Fruit fly (Drosophila melanogaster) whole organism, embryonic: ENCODE results near the gene CG10365.

Experiments used
- Ada2b ChIP-seq: fragments of 200-800 bp; sonication (Bioruptor generic); IDR thresholded peaks from 2 replicates; pipeline ENCODE4 v1.3.6; 2022; ENCODE audit warnings: missing biosample characterization, missing genetic modification characterization
- Asciz ChIP-seq: fragments of 200-800 bp; sonication (Bioruptor generic); optimal IDR thresholded peaks from 2 replicates; lab custom pipeline; 2017; ENCODE audit warnings: missing biosample characterization, mild to moderate bottlenecking, missing genetic modification characterization, missing genetic modification reagents
- Atf6 ChIP-seq: fragments of 200-800 bp; sonication (Bioruptor generic); IDR thresholded peaks from 2 replicates; pipeline ENCODE4 v1.3.6; 2022; ENCODE audit warnings: missing biosample characterization, missing genetic modification characterization
- CG10366 ChIP-seq: fragments of 200-800 bp; sonication (Bioruptor generic); IDR thresholded peaks from 2 replicates; pipeline ENCODE4 v1.3.6; 2022; ENCODE audit warnings: missing biosample characterization, missing genetic modification characterization
- CG10462 ChIP-seq: fragments of 200-800 bp; sonication (Bioruptor generic); optimal IDR thresholded peaks from 2 replicates; lab custom pipeline; 2016; ENCODE audit warnings: missing biosample characterization, missing genetic modification characterization
- CG11093 ChIP-seq: fragments of 200-800 bp; sonication (Bioruptor generic); IDR thresholded peaks from 3 replicates; pipeline ENCODE4 v1.3.6; 2022; ENCODE audit warnings: missing biosample characterization, missing genetic modification characterization
- CG11723 ChIP-seq: fragments of 200-800 bp; sonication (Bioruptor generic); optimal IDR thresholded peaks from 2 replicates; lab custom pipeline; 2017; ENCODE audit warnings: missing biosample characterization, mild to moderate bottlenecking, missing genetic modification characterization
- CG12071 ChIP-seq: fragments of 200-800 bp; sonication (Bioruptor generic); optimal IDR thresholded peaks from 3 replicates; lab custom pipeline; 2018; ENCODE audit warnings: missing biosample characterization, mild to moderate bottlenecking, missing genetic modification characterization
- CG12219 ChIP-seq: fragments of 200-800 bp; sonication (Bioruptor generic); optimal IDR thresholded peaks from 3 replicates; lab custom pipeline; 2018; ENCODE audit warnings: missing biosample characterization, mild to moderate bottlenecking, missing genetic modification characterization
- CG14441 ChIP-seq: fragments of 200-800 bp; sonication (Bioruptor generic); IDR thresholded peaks from 2 replicates; pipeline ENCODE4 v1.3.6; 2022; ENCODE audit warnings: missing biosample characterization, missing genetic modification characterization
- CG15011 ChIP-seq: fragments of 200-800 bp; sonication (Bioruptor generic); optimal IDR thresholded peaks from 3 replicates; lab custom pipeline; 2018; ENCODE audit warnings: missing biosample characterization, mild to moderate bottlenecking, missing genetic modification characterization
- CG1529 ChIP-seq: fragments of 200-800 bp; sonication (Bioruptor generic); optimal IDR thresholded peaks from 3 replicates; lab custom pipeline; 2018; ENCODE audit warnings: missing biosample characterization, missing genetic modification characterization
- CG15479 ChIP-seq: fragments of 200-800 bp; sonication (Bioruptor generic); optimal IDR thresholded peaks from 3 replicates; lab custom pipeline; 2019; ENCODE audit warnings: missing biosample characterization, mild to moderate bottlenecking, missing genetic modification characterization, moderate library complexity
- CG16863 ChIP-seq: fragments of 200-800 bp; sonication (Bioruptor generic); optimal IDR thresholded peaks from 3 replicates; lab custom pipeline; 2016; ENCODE audit warnings: missing biosample characterization, missing genetic modification characterization
- CG17186 ChIP-seq: fragments of 200-800 bp; sonication (Bioruptor generic); optimal IDR thresholded peaks from 3 replicates; lab custom pipeline; 2017; ENCODE audit warnings: missing biosample characterization, missing genetic modification reagents, missing genetic modification characterization
- CG17328 ChIP-seq: fragments of 200-800 bp; sonication (Bioruptor generic); IDR thresholded peaks from 2 replicates; pipeline ENCODE4 v1.3.6; 2022; ENCODE audit warnings: missing biosample characterization, missing genetic modification characterization
- CG17359 ChIP-seq: fragments of 200-800 bp; sonication (Bioruptor generic); optimal IDR thresholded peaks from 3 replicates; lab custom pipeline; 2018; ENCODE audit warnings: missing biosample characterization, mild to moderate bottlenecking, missing genetic modification characterization, moderate library complexity
- CG2678 ChIP-seq: fragments of 200-800 bp; sonication (Bioruptor generic); optimal IDR thresholded peaks from 3 replicates; lab custom pipeline; 2019; ENCODE audit warnings: missing biosample characterization, mild to moderate bottlenecking, missing genetic modification characterization, moderate library complexity
- CG32767 ChIP-seq: fragments of 200-800 bp; sonication (Bioruptor generic); IDR thresholded peaks from 2 replicates; pipeline ENCODE4 v1.3.6; 2022; ENCODE audit warnings: missing biosample characterization, missing genetic modification characterization
- CG7745 ChIP-seq: fragments of 200-800 bp; sonication (Bioruptor generic); optimal IDR thresholded peaks from 2 replicates; lab custom pipeline; 2018; ENCODE audit warnings: missing biosample characterization, mild to moderate bottlenecking, missing genetic modification characterization, moderate library complexity
- CG8359 ChIP-seq: fragments of 200-800 bp; sonication (Bioruptor generic); optimal IDR thresholded peaks from 2 replicates; lab custom pipeline; 2017; ENCODE audit warnings: missing biosample characterization, mild to moderate bottlenecking, missing genetic modification characterization, borderline replicate concordance
- CG9932 ChIP-seq: fragments of 200-800 bp; sonication (Bioruptor generic); IDR thresholded peaks from 2 replicates; pipeline ENCODE4 v1.3.6; 2022; ENCODE audit warnings: missing biosample characterization, missing genetic modification characterization
- D ChIP-seq, 2 experiments: fragments of 200-800 bp in 1 of 2; fragments of >200 bp in 1 of 2; sonication (Bioruptor generic) in 1 of 2; optimal IDR thresholded peaks; 2 replicates in 1 of 2; 3 replicates in 1 of 2; lab custom pipeline; 2017; ENCODE audit warnings: mild to moderate bottlenecking in 1 of 2, missing biosample characterization in 1 of 2, missing genetic modification characterization in 1 of 2, missing genetic modification reagents in 1 of 2
- Dad ChIP-seq: fragments of 200-800 bp; sonication (Bioruptor generic); optimal IDR thresholded peaks from 3 replicates; lab custom pipeline; 2016; ENCODE audit warnings: missing biosample characterization, missing genetic modification characterization
- Dip3 ChIP-seq: fragments of 200-800 bp; sonication (Bioruptor generic); optimal IDR thresholded peaks from 3 replicates; lab custom pipeline; 2016; ENCODE audit warnings: missing biosample characterization, missing genetic modification characterization
- Ets65A ChIP-seq: fragments of 200-800 bp; sonication (Bioruptor generic); peaks from one replicate; lab custom pipeline; 2016; ENCODE audit warnings: missing biosample characterization, missing genetic modification characterization
- Fer1 ChIP-seq: fragments of 200-800 bp; sonication (Bioruptor generic); optimal IDR thresholded peaks from 2 replicates; lab custom pipeline; 2017; ENCODE audit warnings: missing biosample characterization, mild to moderate bottlenecking, missing genetic modification characterization
- Gug ChIP-seq: fragments of 200-800 bp; sonication (Bioruptor generic); IDR thresholded peaks from 4 replicates; pipeline ENCODE4 v1.3.6; 2022; ENCODE audit warnings: missing biosample characterization, missing genetic modification characterization
- HLH4C ChIP-seq: fragments of 200-800 bp; sonication (Bioruptor generic); IDR thresholded peaks from 3 replicates; pipeline ENCODE4 v1.3.6; 2022; ENCODE audit warnings: missing biosample characterization, missing genetic modification characterization; ENCODE audit not compliant: partially characterized antibody
- Hr3 ChIP-seq: fragments of 200-800 bp; sonication (Bioruptor generic); optimal IDR thresholded peaks from 3 replicates; lab custom pipeline; 2016; ENCODE audit warnings: missing biosample characterization, missing genetic modification characterization
- Hr51 ChIP-seq, 2 experiments: fragments of 200-800 bp; sonication (Bioruptor generic); optimal IDR thresholded peaks; 2 replicates in 1 of 2; 3 replicates in 1 of 2; lab custom pipeline; 2016 to 2018; ENCODE audit warnings: missing biosample characterization in 2 of 2, missing genetic modification characterization in 2 of 2, mild to moderate bottlenecking in 1 of 2, moderate library complexity in 1 of 2
- Mes4 ChIP-seq: fragments of 200-800 bp; sonication (Bioruptor generic); optimal IDR thresholded peaks from 2 replicates; lab custom pipeline; 2016; ENCODE audit warnings: missing biosample characterization, missing genetic modification characterization
- Optix ChIP-seq: fragments of 200-800 bp; sonication (Bioruptor generic); IDR thresholded peaks from 3 replicates; pipeline ENCODE4 v1.3.6; 2022; ENCODE audit warnings: missing biosample characterization, missing genetic modification characterization
- Rx ChIP-seq: fragments of 200-800 bp; sonication (Bioruptor generic); IDR thresholded peaks from 2 replicates; pipeline ENCODE4 v1.3.6; 2022; ENCODE audit warnings: missing biosample characterization, missing genetic modification characterization
- Side ChIP-seq: fragments of 200-800 bp; sonication (Bioruptor generic); optimal IDR thresholded peaks from 2 replicates; lab custom pipeline; 2016; ENCODE audit warnings: missing biosample characterization, missing genetic modification characterization
- Spps ChIP-seq: fragments of 200-800 bp; sonication (Bioruptor generic); optimal IDR thresholded peaks from 2 replicates; lab custom pipeline; 2018; ENCODE audit warnings: missing biosample characterization, mild to moderate bottlenecking, missing genetic modification characterization
- Trl ChIP-seq, 3 experiments: fragments of >200 bp in 2 of 3; fragments of 200-800 bp in 1 of 3; sonication (Bioruptor generic) in 1 of 3; optimal IDR thresholded peaks; 2 replicates in 1 of 3; 3 replicates in 2 of 3; lab custom pipeline; 2016 to 2017; ENCODE audit warnings: missing biosample characterization in 1 of 3, missing genetic modification characterization in 1 of 3
- aop ChIP-seq: fragments of 200-800 bp; sonication (Bioruptor generic); IDR thresholded peaks from 2 replicates; pipeline ENCODE4 v1.3.6; 2022; ENCODE audit warnings: missing biosample characterization, missing genetic modification characterization
- cad ChIP-seq: fragments of >200 bp; optimal IDR thresholded peaks from 2 replicates; lab custom pipeline; 2017; ENCODE audit warnings: missing biosample characterization, missing genetic modification characterization
- cwo ChIP-seq: fragments of 200-800 bp; sonication (Bioruptor generic); optimal IDR thresholded peaks from 3 replicates; lab custom pipeline; 2017; ENCODE audit warnings: missing biosample characterization, missing genetic modification characterization, mild to moderate bottlenecking, moderate library complexity, missing genetic modification reagents
- da ChIP-seq: fragments of 200-800 bp; sonication (Bioruptor generic); optimal IDR thresholded peaks from 2 replicates; lab custom pipeline; 2016; ENCODE audit warnings: missing biosample characterization, missing genetic modification characterization
- dan ChIP-seq: fragments of 200-800 bp; sonication (Bioruptor generic); IDR thresholded peaks from 2 replicates; pipeline ENCODE4 v1.3.6; 2022; ENCODE audit warnings: missing biosample characterization, missing genetic modification characterization
- ems ChIP-seq: fragments of 200-800 bp; sonication (Bioruptor generic); optimal IDR thresholded peaks from 3 replicates; lab custom pipeline; 2016; ENCODE audit warnings: missing biosample characterization, missing genetic modification characterization
- grau ChIP-seq: fragments of 200-800 bp; optimal IDR thresholded peaks from 3 replicates; lab custom pipeline; 2019; ENCODE audit warnings: missing biosample characterization, mild to moderate bottlenecking, missing genetic modification characterization, moderate library complexity
- gsb ChIP-seq: fragments of 200-800 bp; sonication (Bioruptor generic); IDR thresholded peaks from 2 replicates; pipeline ENCODE4 v1.3.6; 2022; ENCODE audit warnings: missing biosample characterization, missing genetic modification characterization
- ham ChIP-seq: fragments of 200-800 bp; sonication (Bioruptor generic); IDR thresholded peaks from 2 replicates; pipeline ENCODE4 v1.3.6; 2022; ENCODE audit warnings: missing biosample characterization, missing genetic modification characterization
- jumu ChIP-seq: fragments of 200-800 bp; sonication (Bioruptor generic); optimal IDR thresholded peaks from 3 replicates; lab custom pipeline; 2016; ENCODE audit warnings: missing biosample characterization, missing genetic modification characterization
- onecut ChIP-seq: fragments of 200-800 bp; sonication (Bioruptor generic); IDR thresholded peaks from 2 replicates; pipeline ENCODE4 v1.3.6; 2022; ENCODE audit warnings: missing biosample characterization, missing genetic modification characterization
- org-1 ChIP-seq: fragments of 200-800 bp; sonication (Bioruptor generic); optimal IDR thresholded peaks from 2 replicates; lab custom pipeline; 2017; ENCODE audit warnings: missing biosample characterization, missing genetic modification characterization

Gene CG10365

DNA sequence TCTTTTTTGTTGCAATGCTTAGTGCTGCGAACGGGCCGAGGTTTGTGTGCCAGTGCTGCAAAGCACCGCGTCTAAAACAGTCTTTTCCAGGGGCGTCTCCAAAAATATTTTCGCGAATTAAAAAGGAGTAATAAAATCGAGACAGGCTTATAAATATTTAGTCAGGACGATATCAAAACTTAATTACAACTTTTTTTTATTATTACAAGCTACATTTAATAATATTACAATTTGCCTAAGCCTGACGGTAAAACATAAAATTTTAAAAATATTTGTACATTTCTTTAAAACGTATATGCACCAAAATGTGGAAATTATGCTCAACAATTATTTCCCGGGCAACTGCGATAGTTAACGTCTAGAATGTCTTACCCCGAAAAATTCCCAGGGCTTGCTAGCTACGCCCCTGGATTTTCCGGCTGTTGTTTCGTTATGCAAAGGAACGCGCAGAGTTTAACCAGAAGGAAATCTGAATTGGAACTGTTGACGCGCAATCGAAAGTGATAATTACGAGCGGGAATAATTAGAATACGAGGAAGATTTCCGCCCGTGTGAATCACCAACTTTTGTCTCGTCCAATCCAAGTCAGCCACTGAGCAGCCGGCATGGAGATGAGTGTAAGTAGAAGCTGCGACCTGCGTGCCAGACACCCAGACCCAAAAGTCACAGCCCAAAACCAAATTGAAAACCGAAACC lies 34.9 kb downstream of the CG10365 start, which contains the start of the genes PTPMT1 and Hrd3 (continued):
- peak; percentile 93 for TF ChIP-seq CG8359 (GFP tag; lab: Kevin White, UChicago)
- TF ChIP-seq Trl (optimal IDR thresholded peaks at IDR 0.05; lab: Kevin White, UChicago) = no peak
- peak; percentile 97 for TF ChIP-seq Trl (GFP tag; optimal IDR thresholded peaks at IDR 0.05; lab: Kevin White, UChicago)
- TF ChIP-seq Fer1 (GFP tag; lab: Kevin White, UChicago) = peak; percentile 98
- TF ChIP-seq Dad (GFP tag; lab: Kevin White, UChicago) = peak; percentile 97
- TF ChIP-seq Hr3 (GFP tag; lab: Kevin White, UChicago) = peak; percentile 99
- TF ChIP-seq CG14441 (GFP tag; lab: Robert Waterston, UW) = peak; percentile 96
- peak; percentile 99 for TF ChIP-seq Dip3 (GFP tag; lab: Kevin White, UChicago)
- TF ChIP-seq Atf6 = peak; percentile 97
- TF ChIP-seq CG12219 (GFP tag; lab: Kevin White, UChicago) = peak; percentile 94
- peak; percentile 94 for TF ChIP-seq CG32767 (GFP tag; lab: Robert Waterston, UW)
- peak; percentile 91 for TF ChIP-seq Optix (GFP tag; lab: Robert Waterston, UW)
- TF ChIP-seq Side (GFP tag; lab: Kevin White, UChicago) = peak; percentile 96
- peak; percentile 93 for TF ChIP-seq CG10366 (GFP tag; lab: Robert Waterston, UW)
- peak; percentile 91 for TF ChIP-seq CG12071 (GFP tag; lab: Kevin White, UChicago)
- peak; percentile 97 for TF ChIP-seq CG16863 (GFP tag; lab: Kevin White, UChicago)
- TF ChIP-seq CG15479 (GFP tag; lab: Kevin White, UChicago) = peak; percentile 88
- peak; percentile 97 for TF ChIP-seq jumu (GFP tag; lab: Kevin White, UChicago)
- TF ChIP-seq cad = no peak
- no peak for TF ChIP-seq D (optimal IDR thresholded peaks at IDR 0.05; lab: Kevin White, UChicago)
- peak; percentile 99 for TF ChIP-seq D (GFP tag; optimal IDR thresholded peaks at IDR 0.05; lab: Kevin White, UChicago)
- TF ChIP-seq org-1 (GFP tag; lab: Kevin White, UChicago) = peak; percentile 98
- peak; percentile 98 for TF ChIP-seq CG1529 (GFP tag; lab: Kevin White, UChicago)
- TF ChIP-seq CG17359 (tag; lab: Kevin White, UChicago) = peak; percentile 98
- peak; percentile 87 for TF ChIP-seq ham (GFP tag; lab: Robert Waterston, UW)
- TF ChIP-seq CG15011 (GFP tag; lab: Kevin White, UChicago) = peak; percentile 99
- peak; percentile 94 for TF ChIP-seq CG17328 (GFP tag; lab: Robert Waterston, UW)
- TF ChIP-seq dan (GFP tag; lab: Robert Waterston, UW) = peak; percentile 89
- TF ChIP-seq Gug (GFP tag; lab: Robert Waterston, UW) = peak; percentile 98
- TF ChIP-seq CG11093 = peak; percentile 97
- TF ChIP-seq Asciz (GFP tag; lab: Kevin White, UChicago) = peak; percentile 97
- peak; percentile 93 for TF ChIP-seq da (GFP tag; lab: Kevin White, UChicago)
- peak; percentile 89; the same call in 1 of the 2 replicates for TF ChIP-seq Rx (GFP tag; lab: Robert Waterston, UW)
- TF ChIP-seq Mes4 (GFP tag; lab: Kevin White, UChicago) = peak; percentile 96
- TF ChIP-seq Ets65A (GFP tag; lab: Kevin White, UChicago) = peak; percentile 100
- peak; percentile 98 to 99 for TF ChIP-seq Hr51 (GFP tag; optimal IDR thresholded peaks at IDR 0.05; lab: Kevin White, UChicago)
- peak; percentile 93 for TF ChIP-seq CG17186 (GFP tag; lab: Kevin White, UChicago)
- peak; percentile 97 for TF ChIP-seq CG9932 (GFP tag; lab: Robert Waterston, UW)
- TF ChIP-seq onecut (GFP tag; lab: Robert Waterston, UW) = peak; percentile 88
- peak; percentile 99 for TF ChIP-seq CG2678 (tag; lab: Kevin White, UChicago)
- 0 out of 2 replicates have a peak, but pooled peaks have one; percentile 27 for TF ChIP-seq aop (GFP tag; lab: Robert Waterston, UW)
- peak; percentile 98 for TF ChIP-seq grau (tag; lab: Kevin White, UChicago)
- peak; percentile 98 for TF ChIP-seq CG11723 (GFP tag; lab: Kevin White, UChicago)
- TF ChIP-seq CG10462 (GFP tag; lab: Kevin White, UChicago) = peak; percentile 98
- peak; percentile 98 for TF ChIP-seq ems (GFP tag; lab: Kevin White, UChicago)
- TF ChIP-seq HLH4C (GFP tag; lab: Robert Waterston, UW) = no peak
- TF ChIP-seq CG7745 = no peak
- TF ChIP-seq Spps (tag; lab: Kevin White, UChicago) = peak; percentile 96
- TF ChIP-seq cwo = peak; percentile 97
- TF ChIP-seq gsb (GFP tag; lab: Robert Waterston, UW) = peak; percentile 94
- peak; percentile 92 for TF ChIP-seq Ada2b (GFP tag; lab: Robert Waterston, UW)
